Fruit fly (Drosophila melanogaster): ENCODE data around the gene Pxt.

The Pxt gene

dm6 chr3R:17686875-17687274, 32.4 kb upstream of the Pxt start, which contains the start of gene CG31249 (continued):
- TF ChIP-seq hbn (GFP tag; IDR thresholded peaks at IDR 0.05; ENCODE audit: partially characterized antibody) = peak; percentile 83
- TF ChIP-seq pzg (GFP tag; optimal IDR thresholded peaks at IDR 0.05) = peak; percentile 57
- no peak for TF ChIP-seq HmgD (GFP tag; optimal IDR thresholded peaks at IDR 0.05)
- TF ChIP-seq knrl (GFP tag; IDR thresholded peaks at IDR 0.05; ENCODE audit: partially characterized antibody) = peak; percentile 53; the same call in 2 of the 3 replicates
- peak; percentile 81 for TF ChIP-seq Scr (GFP tag; IDR thresholded peaks at IDR 0.05; ENCODE audit: partially characterized antibody)
- TF ChIP-seq lilli (GFP tag; optimal IDR thresholded peaks at IDR 0.05) = peak; percentile 44
- no peak for TF ChIP-seq gsb-n (tag; optimal IDR thresholded peaks at IDR 0.05)
- TF ChIP-seq CG13287 (GFP tag; IDR thresholded peaks at IDR 0.05; ENCODE audit: partially characterized antibody) = peak; percentile 87
- TF ChIP-seq CG17829 (tag; optimal IDR thresholded peaks at IDR 0.05) = peak; percentile 29
- no peak; the same call in 2 of the 3 replicates for TF ChIP-seq dysf (GFP tag; IDR thresholded peaks at IDR 0.05)
- peak; percentile 46 for TF ChIP-seq MESR4 (GFP tag; optimal IDR thresholded peaks at IDR 0.05)
- TF ChIP-seq CG11560 (tag; IDR thresholded peaks at IDR 0.05) = no peak
- TF ChIP-seq Oli (tag; optimal IDR thresholded peaks at IDR 0.05) = no peak
- peak; percentile 34; the same call in 1 of the 2 replicates for TF ChIP-seq inv (GFP tag; IDR thresholded peaks at IDR 0.05; ENCODE audit: partially characterized antibody)
- TF ChIP-seq Elba2 (GFP tag; optimal IDR thresholded peaks at IDR 0.05) = peak; percentile 60

- 0 out of 3 replicates have a peak, but pooled peaks have one; percentile 10 for TF ChIP-seq HLH4C (GFP tag; IDR thresholded peaks at IDR 0.05; ENCODE audit: partially characterized antibody)
- TF ChIP-seq CG13287 (GFP tag; IDR thresholded peaks at IDR 0.05; ENCODE audit: partially characterized antibody) = peak; percentile 13
- TF ChIP-seq cg (GFP tag; optimal IDR thresholded peaks at IDR 0.05) = peak; percentile 74
- peak; percentile 21; the same call in 1 of the 2 replicates for TF ChIP-seq amos (GFP tag; IDR thresholded peaks at IDR 0.05; ENCODE audit: partially characterized antibody)
- peak; percentile 40 for TF ChIP-seq mirr (GFP tag; optimal IDR thresholded peaks at IDR 0.05)
- no peak for TF ChIP-seq CG43689 (GFP tag; IDR thresholded peaks at IDR 0.05)
- TF ChIP-seq CG4360 (GFP tag; IDR thresholded peaks at IDR 0.05) = peak; percentile 74; the same call in 1 of the 2 replicates
- peak; percentile 62; the same call in 1 of the 3 replicates for TF ChIP-seq CG6175 (GFP tag; IDR thresholded peaks at IDR 0.05)
- no peak for TF ChIP-seq CG2889 (GFP tag; IDR thresholded peaks at IDR 0.05)
- 0 out of 3 replicates have a peak, but pooled peaks have one; percentile 7 for TF ChIP-seq sr (GFP tag; IDR thresholded peaks at IDR 0.05)
- peak; percentile 46 for TF ChIP-seq Hey (tag; optimal IDR thresholded peaks at IDR 0.05)
- TF ChIP-seq NK7.1 (GFP tag; optimal IDR thresholded peaks at IDR 0.05) = no peak
- no peak for TF ChIP-seq GATAe (GFP tag; conservative IDR thresholded peaks at IDR 0.05)
- TF ChIP-seq crol (GFP tag; IDR thresholded peaks at IDR 0.05) = peak; percentile 88
- TF ChIP-seq dati (GFP tag; IDR thresholded peaks at IDR 0.05) = no peak
- TF ChIP-seq Dref (GFP tag; IDR thresholded peaks at IDR 0.05) = 0 out of 2 replicates have a peak, but pooled peaks have one; percentile 34
- no peak for TF ChIP-seq CG14441 (GFP tag; IDR thresholded peaks at IDR 0.05)
- peak; percentile 78 for TF ChIP-seq CG5180 (GFP tag; optimal IDR thresholded peaks at IDR 0.05)
- no peak for TF ChIP-seq kah (GFP tag; optimal IDR thresholded peaks at IDR 0.05)
- TF ChIP-seq Gug (GFP tag; IDR thresholded peaks at IDR 0.05) = peak; percentile 95; the same call in 1 of the 4 replicates
- no peak for TF ChIP-seq CG1024 (GFP tag; IDR thresholded peaks at IDR 0.05)
- peak; percentile 84 for TF ChIP-seq chinmo (GFP tag; IDR thresholded peaks at IDR 0.05; ENCODE audit: partially characterized antibody)
- peak; percentile 50 for TF ChIP-seq ftz-f1 (GFP tag; optimal IDR thresholded peaks at IDR 0.05)
- peak; percentile 73 for TF ChIP-seq sd (tag; optimal IDR thresholded peaks at IDR 0.05)
- TF ChIP-seq ERR (GFP tag; optimal IDR thresholded peaks at IDR 0.05) = peak; percentile 34
- TF ChIP-seq chm (GFP tag; IDR thresholded peaks at IDR 0.05) = peak; percentile 85; the same call in 1 of the 2 replicates
- TF ChIP-seq zen2 (GFP tag; IDR thresholded peaks at IDR 0.05; ENCODE audit: partially characterized antibody) = peak; percentile 12; the same call in 1 of the 3 replicates
These were observed 19.3 kb upstream of the Pxt start for dm6 chr3R:17699891-17700487.

Data from whole organism, embryonic.